Fruit fly (Drosophila melanogaster) whole organism, embryonic: ENCODE data around the gene Uba5.

Source experiments
- Atf-2 ChIP-seq: fragments of 200-800 bp; sonication (Bioruptor generic); optimal IDR thresholded peaks from 2 replicates; lab custom pipeline; 2016; ENCODE audit warnings: missing biosample characterization, missing genetic modification characterization
- Bdp1 ChIP-seq: fragments of 200-800 bp; sonication (Bioruptor generic); optimal IDR thresholded peaks from 3 replicates; lab custom pipeline; 2016; ENCODE audit warnings: missing biosample characterization, missing genetic modification characterization
- BtbVII ChIP-seq: fragments of 200-800 bp; sonication (Bioruptor generic); optimal IDR thresholded peaks from 3 replicates; lab custom pipeline; 2017; ENCODE audit warnings: missing biosample characterization, mild to moderate bottlenecking, missing genetic modification characterization
- C15 ChIP-seq: fragments of 200-800 bp; sonication (Bioruptor generic); IDR thresholded peaks from 3 replicates; pipeline ENCODE4 v1.3.6; 2022; ENCODE audit warnings: missing biosample characterization, missing genetic modification characterization
- CG1233 ChIP-seq: fragments of 200-800 bp; sonication (Bioruptor generic); optimal IDR thresholded peaks from 4 replicates; lab custom pipeline; 2018; ENCODE audit warnings: missing biosample characterization, mild to moderate bottlenecking, missing genetic modification characterization
- CG12391 ChIP-seq: fragments of 200-800 bp; sonication (Bioruptor generic); optimal IDR thresholded peaks from 3 replicates; lab custom pipeline; 2018; ENCODE audit warnings: missing biosample characterization, mild to moderate bottlenecking, missing genetic modification characterization, moderate library complexity
- CG12942 ChIP-seq: fragments of 200-800 bp; sonication (Bioruptor generic); optimal IDR thresholded peaks from 3 replicates; lab custom pipeline; 2016; ENCODE audit warnings: missing biosample characterization, missing genetic modification characterization
- CG13424 ChIP-seq: fragments of 200-800 bp; sonication (Bioruptor generic); optimal IDR thresholded peaks from 2 replicates; lab custom pipeline; 2019; ENCODE audit warnings: missing biosample characterization, mild to moderate bottlenecking, missing genetic modification characterization, moderate library complexity
- CG15479 ChIP-seq: fragments of 200-800 bp; sonication (Bioruptor generic); optimal IDR thresholded peaks from 3 replicates; lab custom pipeline; 2019; ENCODE audit warnings: missing biosample characterization, mild to moderate bottlenecking, missing genetic modification characterization, moderate library complexity
- CG15696 ChIP-seq: fragments of 200-800 bp; sonication (Bioruptor generic); optimal IDR thresholded peaks from 2 replicates; lab custom pipeline; 2019; ENCODE audit warnings: missing biosample characterization, mild to moderate bottlenecking, missing genetic modification characterization, moderate library complexity
- CG1603 ChIP-seq: fragments of 200-800 bp; sonication (Bioruptor generic); optimal IDR thresholded peaks from 2 replicates; lab custom pipeline; 2019; ENCODE audit warnings: missing biosample characterization, mild to moderate bottlenecking, missing genetic modification characterization, moderate library complexity
- CG17829 ChIP-seq: fragments of 200-800 bp; optimal IDR thresholded peaks from 2 replicates; lab custom pipeline; 2019; ENCODE audit warnings: missing biosample characterization, mild to moderate bottlenecking, missing genetic modification characterization, moderate library complexity
- CG18476 ChIP-seq: fragments of 200-800 bp; sonication (Bioruptor generic); optimal IDR thresholded peaks from 2 replicates; lab custom pipeline; 2016; ENCODE audit warnings: missing biosample characterization, mild to moderate bottlenecking, missing genetic modification characterization
- CG2202 ChIP-seq: fragments of 200-800 bp; sonication (Bioruptor generic); optimal IDR thresholded peaks from 2 replicates; lab custom pipeline; 2018; ENCODE audit warnings: missing biosample characterization, mild to moderate bottlenecking, missing genetic modification characterization
- CG2889 ChIP-seq: fragments of 200-800 bp; sonication (Bioruptor generic); IDR thresholded peaks from 3 replicates; pipeline ENCODE4 v1.3.6; 2022; ENCODE audit warnings: missing biosample characterization, missing genetic modification characterization
- CG4328 ChIP-seq: fragments of 200-800 bp; sonication (Bioruptor generic); optimal IDR thresholded peaks from 3 replicates; lab custom pipeline; 2017; ENCODE audit warnings: missing biosample characterization, missing genetic modification reagents, missing genetic modification characterization
- CG4404 ChIP-seq: fragments of 200-800 bp; sonication (Bioruptor generic); IDR thresholded peaks from 2 replicates; pipeline ENCODE4 v1.3.6; 2022; ENCODE audit warnings: missing biosample characterization, missing genetic modification characterization
- CG6689 ChIP-seq: fragments of 200-800 bp; sonication (Bioruptor generic); IDR thresholded peaks from 2 replicates; pipeline ENCODE4 v1.3.6; 2022; ENCODE audit warnings: missing biosample characterization, missing genetic modification characterization
- CG7271 ChIP-seq: fragments of 200-800 bp; sonication (Bioruptor generic); optimal IDR thresholded peaks from 2 replicates; lab custom pipeline; 2018; ENCODE audit warnings: missing biosample characterization, mild to moderate bottlenecking, missing genetic modification characterization, moderate library complexity
- CG8944 ChIP-seq: fragments of 200-800 bp; sonication (Bioruptor generic); optimal IDR thresholded peaks from 3 replicates; lab custom pipeline; 2016; ENCODE audit warnings: missing biosample characterization, missing genetic modification characterization
- CG9817 ChIP-seq: fragments of 200-800 bp; sonication (Bioruptor generic); optimal IDR thresholded peaks from 2 replicates; lab custom pipeline; 2018; ENCODE audit warnings: missing biosample characterization, mild to moderate bottlenecking, missing genetic modification characterization, moderate library complexity
- Camta ChIP-seq: fragments of 200-800 bp; sonication (Bioruptor generic); optimal IDR thresholded peaks from 2 replicates; lab custom pipeline; 2016; ENCODE audit warnings: missing biosample characterization, missing genetic modification characterization
- Dip2 ChIP-seq: fragments of 200-800 bp; sonication (Bioruptor generic); IDR thresholded peaks from 2 replicates; pipeline ENCODE4 v1.3.6; 2022; ENCODE audit warnings: missing biosample characterization, missing genetic modification characterization
- Dll ChIP-seq: fragments of 200-800 bp; sonication (Bioruptor generic); IDR thresholded peaks from 4 replicates; pipeline ENCODE4 v1.3.6; 2022; ENCODE audit warnings: missing biosample characterization, missing genetic modification characterization; ENCODE audit not compliant: partially characterized antibody
- Elba2 ChIP-seq: fragments of 200-800 bp; sonication (Bioruptor generic); optimal IDR thresholded peaks from 3 replicates; lab custom pipeline; 2016; ENCODE audit warnings: missing biosample characterization, missing genetic modification characterization
- Hmx ChIP-seq: fragments of 200-800 bp; sonication (Bioruptor generic); optimal IDR thresholded peaks from 2 replicates; lab custom pipeline; 2016; ENCODE audit warnings: missing biosample characterization, missing genetic modification characterization
- MTF-1 ChIP-seq: fragments of 200-800 bp; sonication (Bioruptor generic); optimal IDR thresholded peaks from 2 replicates; lab custom pipeline; 2018; ENCODE audit warnings: missing biosample characterization, mild to moderate bottlenecking, missing genetic modification characterization, borderline replicate concordance
- Six4 ChIP-seq: fragments of 200-800 bp; sonication (Bioruptor generic); optimal IDR thresholded peaks from 2 replicates; lab custom pipeline; 2016; ENCODE audit warnings: missing biosample characterization, missing genetic modification characterization
- Usf ChIP-seq: fragments of 200-800 bp; sonication (Bioruptor generic); optimal IDR thresholded peaks from 2 replicates; lab custom pipeline; 2017; ENCODE audit warnings: missing genotype, missing biosample characterization, missing genetic modification characterization
- aop ChIP-seq: fragments of 200-800 bp; sonication (Bioruptor generic); IDR thresholded peaks from 2 replicates; pipeline ENCODE4 v1.3.6; 2022; ENCODE audit warnings: missing biosample characterization, missing genetic modification characterization
- ap ChIP-seq: fragments of 200-800 bp; sonication (Bioruptor generic); IDR thresholded peaks from 2 replicates; pipeline ENCODE4 v1.3.6; 2022; ENCODE audit warnings: missing biosample characterization, missing genetic modification characterization
- ash1 ChIP-seq: fragments of 200-800 bp; sonication (Bioruptor generic); optimal IDR thresholded peaks from 2 replicates; lab custom pipeline; 2018; ENCODE audit warnings: missing biosample characterization, mild to moderate bottlenecking, missing genetic modification characterization
- ci ChIP-seq: fragments of 200-800 bp; sonication (Bioruptor generic); IDR thresholded peaks from 3 replicates; pipeline ENCODE4 v1.3.6; 2022; ENCODE audit warnings: missing biosample characterization, missing genetic modification characterization
- da ChIP-seq: fragments of 200-800 bp; sonication (Bioruptor generic); optimal IDR thresholded peaks from 2 replicates; lab custom pipeline; 2016; ENCODE audit warnings: missing biosample characterization, missing genetic modification characterization
- fd3F ChIP-seq: fragments of 200-800 bp; sonication (Bioruptor generic); optimal IDR thresholded peaks from 2 replicates; lab custom pipeline; 2018; ENCODE audit warnings: missing biosample characterization, mild to moderate bottlenecking, missing genetic modification characterization, moderate library complexity
- lbe ChIP-seq: fragments of 200-800 bp; sonication (Bioruptor generic); optimal IDR thresholded peaks from 2 replicates; lab custom pipeline; 2016; ENCODE audit warnings: missing biosample characterization, mild to moderate bottlenecking, missing genetic modification characterization
- mld ChIP-seq: fragments of 200-800 bp; sonication (Bioruptor generic); IDR thresholded peaks from 3 replicates; pipeline ENCODE4 v1.3.6; 2022; ENCODE audit warnings: missing biosample characterization, missing genetic modification characterization; ENCODE audit not compliant: partially characterized antibody
- otp ChIP-seq: fragments of 200-800 bp; sonication (Bioruptor generic); IDR thresholded peaks from 3 replicates; pipeline ENCODE4, ENCODE4 v1.3.6; 2022; ENCODE audit warnings: missing biosample characterization, missing genetic modification characterization
- peb ChIP-seq: fragments of 200-800 bp; sonication (Bioruptor generic); IDR thresholded peaks from 2 replicates; pipeline ENCODE4 v1.3.6; 2022; ENCODE audit warnings: missing biosample characterization, missing genetic modification characterization
- pros ChIP-seq: fragments of 200-800 bp; sonication (Bioruptor generic); optimal IDR thresholded peaks from 3 replicates; lab custom pipeline; 2019; ENCODE audit warnings: missing biosample characterization, mild to moderate bottlenecking, missing genetic modification characterization, moderate library complexity
- pzg ChIP-seq: fragments of 200-800 bp; sonication (Bioruptor generic); optimal IDR thresholded peaks from 3 replicates; lab custom pipeline; 2018; ENCODE audit warnings: missing biosample characterization, mild to moderate bottlenecking, missing genetic modification characterization, moderate library complexity
- repo ChIP-seq: fragments of 200-800 bp; sonication (Bioruptor generic); optimal IDR thresholded peaks from 2 replicates; lab custom pipeline; 2016; ENCODE audit warnings: missing biosample characterization, missing genetic modification characterization
- row ChIP-seq: fragments of 200-800 bp; sonication (Bioruptor generic); IDR thresholded peaks from 3 replicates; pipeline ENCODE4 v1.3.6; 2022; ENCODE audit warnings: missing biosample characterization, missing genetic modification characterization
- sisA ChIP-seq: fragments of 200-800 bp; sonication (Bioruptor generic); IDR thresholded peaks from 2 replicates; pipeline ENCODE4 v1.3.6; 2022; ENCODE audit warnings: missing biosample characterization, missing genetic modification characterization
- slp2 ChIP-seq: fragments of 200-800 bp; sonication (Bioruptor generic); optimal IDR thresholded peaks from 2 replicates; lab custom pipeline; 2016; ENCODE audit warnings: missing biosample characterization, missing genetic modification characterization
- so ChIP-seq: fragments of 200-800 bp; sonication (Bioruptor generic); IDR thresholded peaks from 3 replicates; pipeline ENCODE4 v1.3.6; 2022; ENCODE audit warnings: missing biosample characterization, missing genetic modification characterization
- tin ChIP-seq: fragments of 200-800 bp; sonication (Bioruptor generic); optimal IDR thresholded peaks from 3 replicates; lab custom pipeline; 2016; ENCODE audit warnings: missing biosample characterization, missing genetic modification characterization
- unc-4 ChIP-seq: fragments of 200-800 bp; sonication (Bioruptor generic); IDR thresholded peaks from 2 replicates; pipeline ENCODE4 v1.3.6; 2022; ENCODE audit warnings: missing biosample characterization, missing genetic modification characterization; ENCODE audit not compliant: partially characterized antibody
- wdn ChIP-seq: fragments of 200-800 bp; sonication (Bioruptor generic); IDR thresholded peaks from 2 replicates; pipeline ENCODE4 v1.3.6; 2022; ENCODE audit warnings: missing biosample characterization, missing genetic modification characterization
- z ChIP-seq: fragments of 200-800 bp; sonication (Bioruptor generic); IDR thresholded peaks from 3 replicates; pipeline ENCODE4 v1.3.6; 2022; ENCODE audit warnings: missing biosample characterization, missing genetic modification characterization

The Uba5 gene

dm6 chrX:11449476-11450119 lies 33.7 kb upstream of the Uba5 start (continued):
- peak; percentile 90 for TF ChIP-seq CG13424
- TF ChIP-seq Usf (GFP tag; lab: Kevin White, UChicago): peak; percentile 52
- peak; percentile 84 for TF ChIP-seq otp (GFP tag; lab: Robert Waterston, UW)
- TF ChIP-seq CG7271 (tag; lab: Kevin White, UChicago): peak; percentile 76
- peak; percentile 79 for TF ChIP-seq CG17829
- TF ChIP-seq CG8944 (GFP tag; lab: Kevin White, UChicago): peak; percentile 81
- TF ChIP-seq Six4 (GFP tag; lab: Kevin White, UChicago): peak; percentile 70
- TF ChIP-seq CG12391 (tag; lab: Kevin White, UChicago): peak; percentile 74
- peak; percentile 69 for TF ChIP-seq peb (GFP tag; lab: Robert Waterston, UW)
- peak; percentile 73 for TF ChIP-seq Elba2 (GFP tag; lab: Kevin White, UChicago)
- peak; percentile 19; the same call in 1 of the 2 replicates for TF ChIP-seq Dip2 (GFP tag; lab: Robert Waterston, UW)
- TF ChIP-seq CG6689 (GFP tag; lab: Robert Waterston, UW): peak; percentile 89
- TF ChIP-seq tin (GFP tag; lab: Kevin White, UChicago): peak; percentile 74
- peak; percentile 57 for TF ChIP-seq Bdp1
- peak; percentile 94 for TF ChIP-seq ci (GFP tag; lab: Robert Waterston, UW)
- TF ChIP-seq mld: no peak
- TF ChIP-seq so: peak; percentile 92
- TF ChIP-seq row (GFP tag; lab: Robert Waterston, UW): peak; percentile 89
- peak; percentile 73 for TF ChIP-seq lbe (GFP tag; lab: Kevin White, UChicago)
- peak; percentile 68 for TF ChIP-seq wdn (GFP tag; lab: Robert Waterston, UW)
- peak; percentile 79 for TF ChIP-seq CG2889 (GFP tag; lab: Robert Waterston, UW)
- TF ChIP-seq CG1603 (tag; lab: Kevin White, UChicago): peak; percentile 93
- TF ChIP-seq CG1233 (GFP tag; lab: Kevin White, UChicago): peak; percentile 82
- peak; percentile 70 for TF ChIP-seq CG4404 (GFP tag; lab: Robert Waterston, UW)
- TF ChIP-seq CG4328: peak; percentile 77
- TF ChIP-seq MTF-1 (GFP tag; lab: Kevin White, UChicago): peak; percentile 74
- no peak for TF ChIP-seq Dll (GFP tag; lab: Robert Waterston, UW)
- TF ChIP-seq CG2202 (tag; lab: Kevin White, UChicago): peak; percentile 43
- TF ChIP-seq pzg: peak; percentile 5
- peak; percentile 83 for TF ChIP-seq repo (GFP tag; lab: Kevin White, UChicago)
- TF ChIP-seq C15: 0 out of 3 replicates have a peak, but pooled peaks have one; percentile 38
- no peak for TF ChIP-seq pros (GFP tag; lab: Kevin White, UChicago)
- peak; percentile 89 for TF ChIP-seq CG9817 (tag; lab: Kevin White, UChicago)
- peak; percentile 80 for TF ChIP-seq ap (GFP tag; lab: Robert Waterston, UW)
- TF ChIP-seq Atf-2: peak; percentile 73
- peak; percentile 76 for TF ChIP-seq CG15696 (tag; lab: Kevin White, UChicago)
- peak; percentile 9 for TF ChIP-seq Hmx (GFP tag; lab: Kevin White, UChicago)
- TF ChIP-seq fd3F: peak; percentile 80
- TF ChIP-seq CG12942 (GFP tag; lab: Kevin White, UChicago): peak; percentile 84
- TF ChIP-seq z (GFP tag; lab: Robert Waterston, UW): no peak; the same call in 2 of the 3 replicates
- TF ChIP-seq aop (GFP tag; lab: Robert Waterston, UW): peak; percentile 60; the same call in 1 of the 2 replicates
- peak; percentile 29 for TF ChIP-seq da (GFP tag; lab: Kevin White, UChicago)
- no peak for TF ChIP-seq ash1 (GFP tag; lab: Kevin White, UChicago)
- TF ChIP-seq Camta (GFP tag; lab: Kevin White, UChicago): peak; percentile 82
- peak; percentile 68 for TF ChIP-seq slp2 (GFP tag; lab: Kevin White, UChicago)
- peak; percentile 24 for TF ChIP-seq CG15479
- TF ChIP-seq CG18476 (GFP tag; lab: Kevin White, UChicago): peak; percentile 54
- no peak for TF ChIP-seq unc-4 (GFP tag; lab: Robert Waterston, UW)
- peak; percentile 88 for TF ChIP-seq sisA (GFP tag; lab: Robert Waterston, UW)
- peak; percentile 87 for TF ChIP-seq BtbVII
